Fruit fly (Drosophila melanogaster) whole organism, prepupa: ENCODE results near the gene CG17646.

Source experiments
- Blimp-1 ChIP-seq: fragments of 200-800 bp; sonication (Bioruptor generic); optimal IDR thresholded peaks from 3 replicates; lab custom pipeline; 2017; ENCODE audit warnings: missing biosample characterization, missing genetic modification characterization, mild to moderate bottlenecking, moderate library complexity, missing genetic modification reagents
- CG10631 ChIP-seq: fragments of 200-800 bp; sonication (Bioruptor generic); optimal IDR thresholded peaks from 2 replicates; lab custom pipeline; 2016; ENCODE audit warnings: missing biosample characterization, missing genetic modification characterization
- CG10669 ChIP-seq: fragments of 200-800 bp; sonication (Bioruptor generic); optimal IDR thresholded peaks from 3 replicates; lab custom pipeline; 2018; ENCODE audit warnings: missing biosample characterization, mild to moderate bottlenecking, missing genetic modification characterization, moderate library complexity
- CG11294 ChIP-seq: fragments of 200-800 bp; sonication (Bioruptor generic); IDR thresholded peaks from 2 replicates; pipeline ENCODE4 v1.3.6; 2022; ENCODE audit warnings: missing biosample characterization, missing genetic modification characterization
- CG11762 ChIP-seq: fragments of 200-800 bp; sonication (Bioruptor generic); optimal IDR thresholded peaks from 3 replicates; lab custom pipeline; 2016; ENCODE audit warnings: missing biosample characterization, missing genetic modification characterization; ENCODE audit not compliant: insufficient read depth
- CG1621 ChIP-seq: fragments of 200-800 bp; sonication (Bioruptor generic); optimal IDR thresholded peaks from 3 replicates; lab custom pipeline; 2018; ENCODE audit warnings: missing biosample characterization, mild to moderate bottlenecking, missing genetic modification characterization
- CG16779 ChIP-seq: fragments of 200-800 bp; sonication (Bioruptor generic); optimal IDR thresholded peaks from 3 replicates; lab custom pipeline; 2017; ENCODE audit warnings: missing biosample characterization, mild to moderate bottlenecking, missing genetic modification characterization
- CG3032 ChIP-seq: fragments of 200-800 bp; optimal IDR thresholded peaks from 2 replicates; lab custom pipeline; 2019; ENCODE audit warnings: missing biosample characterization, mild to moderate bottlenecking, missing genetic modification characterization, moderate library complexity
- CG31627 ChIP-seq: fragments of 200-800 bp; sonication (Bioruptor generic); optimal IDR thresholded peaks from 3 replicates; lab custom pipeline; 2016; ENCODE audit warnings: missing biosample characterization, missing genetic modification characterization
- CG34406 ChIP-seq: fragments of 200-800 bp; sonication (Bioruptor generic); optimal IDR thresholded peaks from 3 replicates; lab custom pipeline; 2016; ENCODE audit warnings: missing biosample characterization, missing genetic modification characterization
- CG4318 ChIP-seq: fragments of 200-800 bp; sonication (Bioruptor generic); optimal IDR thresholded peaks from 3 replicates; lab custom pipeline; 2017; ENCODE audit warnings: missing biosample characterization, mild to moderate bottlenecking, missing genetic modification characterization
- CG6276 ChIP-seq: fragments of 200-800 bp; sonication (Bioruptor generic); optimal IDR thresholded peaks from 2 replicates; lab custom pipeline; 2017; ENCODE audit warnings: missing biosample characterization, mild to moderate bottlenecking, missing genetic modification characterization
- CG6792 ChIP-seq: fragments of 200-800 bp; sonication (Bioruptor generic); optimal IDR thresholded peaks from 3 replicates; lab custom pipeline; 2016; ENCODE audit warnings: missing biosample characterization, missing genetic modification characterization
- CG6808 ChIP-seq: fragments of 200-800 bp; sonication (Bioruptor generic); optimal IDR thresholded peaks from 3 replicates; lab custom pipeline; 2017; ENCODE audit warnings: missing biosample characterization, missing genetic modification characterization, mild to moderate bottlenecking, moderate library complexity, missing genetic modification reagents
- CG7368 ChIP-seq: fragments of 200-800 bp; sonication (Bioruptor generic); optimal IDR thresholded peaks from 3 replicates; lab custom pipeline; 2016; ENCODE audit warnings: missing biosample characterization, missing genetic modification characterization
- CG8119 ChIP-seq: fragments of 200-800 bp; sonication (Bioruptor generic); IDR thresholded peaks from 3 replicates; pipeline ENCODE4 v1.3.6; 2022; ENCODE audit warnings: missing biosample characterization, missing genetic modification characterization
- CG8632 ChIP-seq: fragments of 200-800 bp; sonication (Bioruptor generic); optimal IDR thresholded peaks from 3 replicates; lab custom pipeline; 2016; ENCODE audit warnings: missing biosample characterization, missing genetic modification characterization
- CG9139 ChIP-seq: fragments of 200-800 bp; sonication (Bioruptor generic); optimal IDR thresholded peaks from 3 replicates; lab custom pipeline; 2017; ENCODE audit warnings: missing biosample characterization, mild to moderate bottlenecking, missing genetic modification characterization
- Eip75B ChIP-seq: fragments of 200-800 bp; sonication (Bioruptor generic); optimal IDR thresholded peaks from 3 replicates; lab custom pipeline; 2016; ENCODE audit warnings: missing biosample characterization, missing genetic modification characterization
- Eip78C ChIP-seq: fragments of 200-800 bp; sonication (Bioruptor generic); peaks from one replicate; lab custom pipeline; 2016; ENCODE audit warnings: missing biosample characterization, missing genetic modification characterization
- Eip93F ChIP-seq: fragments of 200-800 bp; sonication (Bioruptor generic); optimal IDR thresholded peaks from 2 replicates; lab custom pipeline; 2016; ENCODE audit warnings: missing biosample characterization, mild to moderate bottlenecking, missing genetic modification characterization
- Ets21C ChIP-seq: fragments of 200-800 bp; sonication (Bioruptor generic); optimal IDR thresholded peaks from 3 replicates; lab custom pipeline; 2016; ENCODE audit warnings: missing biosample characterization, missing genetic modification characterization
- Gug ChIP-seq: fragments of 200-800 bp; sonication (Bioruptor generic); IDR thresholded peaks from 2 replicates; pipeline ENCODE4 v1.3.6; 2022; ENCODE audit warnings: missing biosample characterization, missing genetic modification characterization
- Hr38 ChIP-seq: sonication (Bioruptor generic); optimal IDR thresholded peaks from 2 replicates; lab custom pipeline; 2016; ENCODE audit warnings: missing biosample characterization, missing genetic modification characterization
- Hr39 ChIP-seq: fragments of 200-800 bp; sonication (Bioruptor generic); optimal IDR thresholded peaks from 2 replicates; lab custom pipeline; 2016; ENCODE audit warnings: missing biosample characterization, missing genetic modification characterization
- Hr4 ChIP-seq: fragments of 200-800 bp; sonication (Bioruptor generic); optimal IDR thresholded peaks from 3 replicates; lab custom pipeline; 2016; ENCODE audit warnings: missing biosample characterization, missing genetic modification characterization
- Lpt ChIP-seq: fragments of 200-800 bp; sonication (Bioruptor generic); optimal IDR thresholded peaks from 3 replicates; lab custom pipeline; 2016; ENCODE audit warnings: missing biosample characterization, missing genetic modification characterization
- Met ChIP-seq: fragments of 200-800 bp; sonication (Bioruptor generic); optimal IDR thresholded peaks from 3 replicates; lab custom pipeline; 2016; ENCODE audit warnings: missing biosample characterization, missing genetic modification characterization
- OdsH ChIP-seq: fragments of 200-800 bp; sonication (Bioruptor generic); optimal IDR thresholded peaks from 3 replicates; lab custom pipeline; 2016; ENCODE audit warnings: missing biosample characterization, missing genetic modification characterization
- Smox ChIP-seq: fragments of 200-800 bp; sonication (Bioruptor generic); optimal IDR thresholded peaks from 3 replicates; lab custom pipeline; 2016; ENCODE audit warnings: missing biosample characterization, missing genetic modification characterization
- Sox102F ChIP-seq: fragments of 200-800 bp; sonication (Bioruptor generic); optimal IDR thresholded peaks from 2 replicates; lab custom pipeline; 2016; ENCODE audit warnings: missing biosample characterization, mild to moderate bottlenecking, missing genetic modification characterization
- Sox14 ChIP-seq: fragments of 200-800 bp; sonication (Bioruptor generic); optimal IDR thresholded peaks from 3 replicates; lab custom pipeline; 2016; ENCODE audit warnings: missing biosample characterization, missing genetic modification characterization
- Sox15 ChIP-seq: fragments of 200-800 bp; sonication (Bioruptor generic); optimal IDR thresholded peaks from 3 replicates; lab custom pipeline; 2016; ENCODE audit warnings: missing biosample characterization, missing genetic modification characterization
- acj6 ChIP-seq: fragments of 200-800 bp; sonication (Bioruptor generic); optimal IDR thresholded peaks from 3 replicates; lab custom pipeline; 2016; ENCODE audit warnings: missing biosample characterization, missing genetic modification characterization
- cyc ChIP-seq: fragments of 200-800 bp; sonication (Bioruptor generic); optimal IDR thresholded peaks from 3 replicates; lab custom pipeline; 2016; ENCODE audit warnings: missing biosample characterization, missing genetic modification characterization
- dsx ChIP-seq: fragments of 200-800 bp; optimal IDR thresholded peaks from 3 replicates; lab custom pipeline; 2019; ENCODE audit warnings: missing biosample characterization, mild to moderate bottlenecking, missing genetic modification characterization, moderate library complexity; ENCODE audit not compliant: poor library complexity, severe bottlenecking
- esn ChIP-seq: fragments of 200-800 bp; sonication (Bioruptor generic); optimal IDR thresholded peaks from 2 replicates; lab custom pipeline; 2016; ENCODE audit warnings: missing biosample characterization, mild to moderate bottlenecking, missing genetic modification characterization, moderate library complexity
- fd59A ChIP-seq: fragments of 200-800 bp; sonication (Bioruptor generic); optimal IDR thresholded peaks from 2 replicates; lab custom pipeline; 2017; ENCODE audit warnings: missing biosample characterization, mild to moderate bottlenecking, missing genetic modification characterization, missing genetic modification reagents
- fkh ChIP-seq: fragments of 200-800 bp; sonication (Bioruptor generic); optimal IDR thresholded peaks from 3 replicates; lab custom pipeline; 2017; ENCODE audit warnings: missing biosample characterization, mild to moderate bottlenecking, missing genetic modification characterization, moderate library complexity
- lz ChIP-seq: fragments of 200-800 bp; sonication (Bioruptor generic); optimal IDR thresholded peaks from 3 replicates; lab custom pipeline; 2016; ENCODE audit warnings: missing biosample characterization, missing genetic modification characterization
- net ChIP-seq: fragments of 200-800 bp; sonication (Bioruptor generic); optimal IDR thresholded peaks from 3 replicates; lab custom pipeline; 2016; ENCODE audit warnings: missing biosample characterization, missing genetic modification characterization
- pdm3 ChIP-seq: fragments of 200-800 bp; sonication (Bioruptor generic); optimal IDR thresholded peaks from 3 replicates; lab custom pipeline; 2016; ENCODE audit warnings: missing biosample characterization, missing genetic modification characterization
- salr ChIP-seq, 2 experiments: fragments of 200-800 bp; sonication (Bioruptor generic); optimal IDR thresholded peaks; 3 replicates each; lab custom pipeline; 2016 to 2018; ENCODE audit warnings: missing biosample characterization in 2 of 2, missing genetic modification characterization in 2 of 2, mild to moderate bottlenecking in 1 of 2
- spab ChIP-seq: fragments of 200-800 bp; sonication (Bioruptor generic); optimal IDR thresholded peaks from 2 replicates; lab custom pipeline; 2017; ENCODE audit warnings: missing biosample characterization, mild to moderate bottlenecking, missing genetic modification characterization, missing genetic modification reagents
- ss ChIP-seq, 2 experiments: fragments of 200-800 bp; sonication (Bioruptor generic); optimal IDR thresholded peaks; 2 replicates in 1 of 2; 3 replicates in 1 of 2; lab custom pipeline; 2017 to 2018; ENCODE audit warnings: mild to moderate bottlenecking in 2 of 2, missing biosample characterization in 2 of 2, missing genetic modification characterization in 2 of 2, moderate library complexity in 1 of 2
- svp ChIP-seq: fragments of 200-800 bp; sonication (Bioruptor generic); peaks from one replicate; lab custom pipeline; 2016; ENCODE audit warnings: missing biosample characterization, missing genetic modification characterization
- vri ChIP-seq: fragments of 200-800 bp; sonication (Bioruptor generic); optimal IDR thresholded peaks from 3 replicates; lab custom pipeline; 2016; ENCODE audit warnings: missing biosample characterization, mild to moderate bottlenecking, missing genetic modification characterization

Gene CG17646

DNA sequence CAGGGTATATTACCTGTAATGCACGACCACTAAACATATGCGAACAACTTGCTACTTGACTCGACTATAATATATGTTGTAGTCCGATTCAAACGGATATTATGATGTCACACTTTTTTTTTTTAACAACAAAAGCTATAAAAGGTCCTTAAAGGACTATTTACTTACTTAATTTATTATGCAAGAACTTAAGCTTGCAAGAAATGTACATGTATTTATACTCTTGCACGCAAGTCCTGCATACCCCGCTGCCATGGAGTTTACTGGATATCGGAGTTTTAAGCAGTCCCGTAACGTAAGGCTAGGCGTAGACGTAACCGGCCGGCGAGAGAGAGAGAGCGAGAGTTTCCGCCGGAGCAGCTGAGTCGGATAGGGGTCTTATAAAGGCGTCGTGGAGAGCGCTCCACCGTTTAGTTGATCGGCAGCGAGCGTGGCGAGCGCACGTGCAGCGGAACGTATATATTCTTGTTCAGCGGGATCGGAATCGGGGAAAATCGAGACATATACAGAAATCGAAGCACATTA is 4.8 kb downstream of the CG17646 start (continued):
- peak; percentile 99 for TF ChIP-seq Hr4 (GFP tag; lab: Kevin White, UChicago)
- TF ChIP-seq CG8119 (GFP tag; lab: Robert Waterston, UW), result peak; percentile 97
- peak; percentile 94 for TF ChIP-seq pdm3 (GFP tag; lab: Kevin White, UChicago)
- peak; percentile 94 for TF ChIP-seq Gug (GFP tag; lab: Robert Waterston, UW)
- peak; percentile 52 for TF ChIP-seq vri (GFP tag; lab: Kevin White, UChicago)
- peak; percentile 90 for TF ChIP-seq CG11294 (GFP tag; lab: Robert Waterston, UW)
- peak; percentile 73 for TF ChIP-seq Met (GFP tag; lab: Kevin White, UChicago)
- peak; percentile 81 for TF ChIP-seq esn (GFP tag; lab: Kevin White, UChicago)
- TF ChIP-seq CG16779 (tag; lab: Kevin White, UChicago), result peak; percentile 81
- TF ChIP-seq cyc, result peak; percentile 74
- peak; percentile 90 for TF ChIP-seq CG1621 (tag; lab: Kevin White, UChicago)
- peak; percentile 25 for TF ChIP-seq dsx
- TF ChIP-seq Blimp-1, result no peak
- TF ChIP-seq OdsH (GFP tag; lab: Kevin White, UChicago), result peak; percentile 96
- TF ChIP-seq CG6276 (GFP tag; lab: Kevin White, UChicago), result peak; percentile 95
- peak; percentile 49 for TF ChIP-seq CG9139
- TF ChIP-seq Ets21C (GFP tag; lab: Kevin White, UChicago), result peak; percentile 43
- peak; percentile 76 for TF ChIP-seq Hr39
- peak; percentile 58 for TF ChIP-seq Smox (GFP tag; lab: Kevin White, UChicago)
- peak; percentile 74 for TF ChIP-seq Sox102F (GFP tag; lab: Kevin White, UChicago)
- peak; percentile 88 for TF ChIP-seq CG7368 (GFP tag; lab: Kevin White, UChicago)
- peak; percentile 75 for TF ChIP-seq Sox15 (GFP tag; lab: Kevin White, UChicago)
- TF ChIP-seq Eip78C (GFP tag; lab: Kevin White, UChicago), result peak; percentile 97
- peak; percentile 78 for TF ChIP-seq CG10669 (GFP tag; lab: Kevin White, UChicago)
- peak; percentile 67 for TF ChIP-seq Hr38 (GFP tag; lab: Kevin White, UChicago)
- TF ChIP-seq CG6808 (GFP tag; lab: Kevin White, UChicago), result peak; percentile 51
- TF ChIP-seq salr (GFP tag; optimal IDR thresholded peaks at IDR 0.05; lab: Kevin White, UChicago), result peak; percentile 39 to 96
- peak; percentile 76 for TF ChIP-seq lz
- TF ChIP-seq CG31627 (GFP tag; lab: Kevin White, UChicago), result peak; percentile 76
- peak; percentile 91 for TF ChIP-seq CG6792 (GFP tag; lab: Kevin White, UChicago)
- TF ChIP-seq CG3032 (tag; lab: Kevin White, UChicago), result peak; percentile 68
- peak in 1 of 2 experiments; percentile 65 for TF ChIP-seq ss (GFP tag; optimal IDR thresholded peaks at IDR 0.05; lab: Kevin White, UChicago)
- TF ChIP-seq svp (GFP tag; lab: Kevin White, UChicago), result peak; percentile 83
- TF ChIP-seq CG4318, result peak; percentile 97
- TF ChIP-seq net (GFP tag; lab: Kevin White, UChicago), result peak; percentile 93
- TF ChIP-seq CG11762, result peak; percentile 90
- TF ChIP-seq CG10631 (GFP tag; lab: Kevin White, UChicago), result peak; percentile 93
- peak; percentile 45 for TF ChIP-seq fkh
- peak; percentile 79 for TF ChIP-seq CG34406
- TF ChIP-seq Eip93F (GFP tag; lab: Kevin White, UChicago), result no peak

DNA sequence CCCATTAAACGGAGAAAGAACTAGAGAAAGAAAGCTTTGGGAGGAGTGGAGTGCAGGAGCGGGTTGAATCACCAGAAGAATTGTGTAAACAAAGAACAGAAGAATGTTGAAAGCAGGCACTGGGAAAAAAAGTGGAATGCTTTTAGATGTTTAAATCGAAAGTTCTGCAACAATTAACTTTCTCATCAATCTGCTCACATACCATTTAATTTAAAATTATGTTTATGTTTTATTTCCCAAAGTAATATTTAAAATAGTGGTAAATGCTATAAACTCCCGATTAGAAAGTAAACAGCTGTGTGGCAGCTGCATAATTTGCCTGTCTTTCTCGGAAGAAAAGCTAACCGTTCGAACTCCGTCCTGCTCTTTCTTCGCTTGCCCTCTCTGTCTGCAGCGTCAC is 5.7 kb downstream of the CG17646 start:
- TF ChIP-seq lz (no peak), Gug (GFP tag; lab: Robert Waterston, UW) (peak; percentile 29; the same call in 1 of the 2 replicates), Eip93F (GFP tag; lab: Kevin White, UChicago) (no peak), vri (GFP tag; lab: Kevin White, UChicago) (no peak), OdsH (GFP tag; lab: Kevin White, UChicago) (peak; percentile 32), CG8119 (GFP tag; lab: Robert Waterston, UW) (peak; percentile 55; the same call in 2 of the 3 replicates), CG10631 (GFP tag; lab: Kevin White, UChicago) (no peak), spab (GFP tag; lab: Kevin White, UChicago) (no peak), CG7368 (GFP tag; lab: Kevin White, UChicago) (no peak), CG6808 (GFP tag; lab: Kevin White, UChicago) (no peak), CG11762 (no peak), acj6 (GFP tag; lab: Kevin White, UChicago) (peak; percentile 2), fd59A (GFP tag; lab: Kevin White, UChicago) (no peak), Lpt (peak; percentile 15), CG10669 (GFP tag; lab: Kevin White, UChicago) (no peak), CG4318 (peak; percentile 50), CG16779 (tag; lab: Kevin White, UChicago) (no peak), net (GFP tag; lab: Kevin White, UChicago) (peak; percentile 25), Blimp-1 (no peak), Sox14 (GFP tag; lab: Kevin White, UChicago) (peak; percentile 27), Hr39 (no peak), pdm3 (GFP tag; lab: Kevin White, UChicago) (peak; percentile 29), Eip75B (no peak), esn (GFP tag; lab: Kevin White, UChicago) (peak; percentile 16), Smox (GFP tag; lab: Kevin White, UChicago) (no peak), Sox15 (GFP tag; lab: Kevin White, UChicago) (no peak), CG8632 (no peak)
